Fruit fly (Drosophila melanogaster): ENCODE results near the gene CG14050.

Gene CG14050

DNA sequence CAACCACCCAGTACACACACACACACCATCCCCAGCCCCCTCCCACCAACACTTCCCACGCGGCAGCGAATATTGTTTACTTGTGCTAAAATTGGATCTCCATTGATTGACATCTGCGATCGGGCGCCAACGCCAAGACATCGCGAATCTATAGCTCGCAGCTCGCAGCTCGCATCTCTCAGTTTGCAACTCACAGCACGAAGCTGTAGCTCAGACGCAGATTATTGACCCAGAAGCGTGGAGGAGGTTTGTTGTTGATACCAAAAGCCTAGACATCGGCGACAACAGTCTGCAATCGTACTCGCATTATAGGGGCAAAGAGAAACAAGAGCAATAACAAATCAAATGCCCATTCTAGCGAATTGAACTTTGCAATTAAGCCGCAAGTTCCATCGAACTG, 11.2 kb upstream of the CG14050 start:
- TF ChIP-seq CG7928 (GFP tag; optimal IDR thresholded peaks at IDR 0.05) (no peak), sr (GFP tag; IDR thresholded peaks at IDR 0.05) (0 out of 3 replicates have a peak, but pooled peaks have one; percentile 8)

DNA sequence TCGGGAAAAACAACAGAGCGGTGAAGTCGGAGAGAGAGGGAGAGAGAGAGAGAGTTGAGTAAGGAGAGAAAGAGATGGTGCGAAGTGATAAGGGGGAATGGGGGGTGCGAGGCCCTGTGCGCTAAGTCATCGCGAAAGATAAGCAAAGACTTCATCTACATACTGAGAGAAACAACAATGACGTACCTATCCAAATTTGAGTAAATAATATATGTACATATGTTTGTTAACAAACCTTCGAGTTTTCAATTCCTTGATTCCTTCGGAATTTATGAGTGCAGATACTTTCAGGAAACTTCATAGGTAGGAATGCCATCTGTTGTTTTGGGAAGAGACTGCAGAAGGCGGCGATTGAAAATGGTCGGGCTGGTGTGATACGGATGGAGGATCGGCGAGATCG, 10.4 kb upstream of the CG14050 start:
- TF ChIP-seq CG18476 (GFP tag; optimal IDR thresholded peaks at IDR 0.05) (no peak), CG11723 (GFP tag; optimal IDR thresholded peaks at IDR 0.05) (no peak), Drgx (GFP tag; IDR thresholded peaks at IDR 0.05) (0 out of 2 replicates have a peak, but pooled peaks have one; percentile 25), sens (GFP tag) (peak; percentile 77), CG1832 (GFP tag; optimal IDR thresholded peaks at IDR 0.05) (peak; percentile 60), bsh (GFP tag; optimal IDR thresholded peaks at IDR 0.05) (peak in 1 of 2 experiments; percentile 25), crol (GFP tag; IDR thresholded peaks at IDR 0.05) (peak; percentile 74), Trl (optimal IDR thresholded peaks at IDR 0.05) (peak in 1 of 2 experiments; percentile 39), Trl (GFP tag; optimal IDR thresholded peaks at IDR 0.05) (no peak)

DNA sequence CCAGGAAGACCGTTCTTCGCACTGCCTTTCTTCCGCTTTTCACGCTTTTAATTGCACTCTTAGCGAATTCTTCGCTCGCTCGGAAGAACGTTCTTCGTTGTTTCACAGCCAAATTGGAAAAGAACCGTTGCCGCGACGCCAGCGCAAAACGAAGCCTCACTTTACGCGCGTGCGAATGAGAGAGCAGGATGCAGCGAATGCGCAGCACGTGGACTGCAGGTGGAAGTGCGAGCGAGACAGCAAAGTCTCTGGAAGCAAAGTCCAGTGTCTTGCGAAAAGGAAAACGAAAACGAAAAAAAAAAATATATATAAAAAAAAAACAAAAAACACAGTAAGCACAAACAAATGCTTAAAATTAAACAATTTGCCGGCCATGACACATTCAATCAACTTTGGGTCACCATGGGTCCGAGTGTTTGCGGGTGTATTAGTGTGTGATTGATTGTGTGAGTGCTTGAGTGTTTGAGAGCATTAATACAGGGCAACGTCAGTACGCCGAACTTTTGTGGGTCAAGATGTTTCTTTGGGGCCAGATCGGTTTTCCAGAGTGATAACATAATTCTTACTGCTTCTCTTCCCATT, 8.6 kb upstream of the CG14050 start, which contains the start of gene Ilp6:
Gene Ilp6, minus strand, starts transcription at position 103 of the 582 bp plus-strand sequence.
- TF ChIP-seq CG13775 (GFP tag; optimal IDR thresholded peaks at IDR 0.05) (no peak), Oli (tag; optimal IDR thresholded peaks at IDR 0.05) (no peak), lbe (GFP tag; optimal IDR thresholded peaks at IDR 0.05) (peak; percentile 34), grau (tag; optimal IDR thresholded peaks at IDR 0.05) (no peak), oc (tag; optimal IDR thresholded peaks at IDR 0.05) (no peak), CG15269 (tag; optimal IDR thresholded peaks at IDR 0.05) (no peak), CG10366 (GFP tag; IDR thresholded peaks at IDR 0.05) (no peak), CG15479 (GFP tag; optimal IDR thresholded peaks at IDR 0.05) (no peak), CG9437 (GFP tag; optimal IDR thresholded peaks at IDR 0.05) (no peak), tio (GFP tag; optimal IDR thresholded peaks at IDR 0.05) (no peak), CG1832 (GFP tag; optimal IDR thresholded peaks at IDR 0.05) (peak; percentile 55), Six4 (GFP tag; optimal IDR thresholded peaks at IDR 0.05) (no peak), Xrp1 (GFP tag; IDR thresholded peaks at IDR 0.05) (no peak), CG2116 (GFP tag; optimal IDR thresholded peaks at IDR 0.05) (no peak), Stat92E (GFP tag; optimal IDR thresholded peaks at IDR 0.05) (no peak), CkIIα-i1 (GFP tag; IDR thresholded peaks at IDR 0.05) (no peak), CG17328 (GFP tag; IDR thresholded peaks at IDR 0.05) (no peak), CG10321 (GFP tag; IDR thresholded peaks at IDR 0.05) (peak; percentile 54), CG9817 (tag; optimal IDR thresholded peaks at IDR 0.05) (no peak), Ssrp (tag; optimal IDR thresholded peaks at IDR 0.05) (no peak), cas (GFP tag; IDR thresholded peaks at IDR 0.05) (no peak), sens (GFP tag) (peak; percentile 80), br (optimal IDR thresholded peaks at IDR 0.05) (no peak), ftz-f1 (GFP tag; optimal IDR thresholded peaks at IDR 0.05) (no peak), dpn (GFP tag; optimal IDR thresholded peaks at IDR 0.05) (no peak), pan (optimal IDR thresholded peaks at IDR 0.05) (no peak), pan (GFP tag; optimal IDR thresholded peaks at IDR 0.05 in 1 of 2, IDR thresholded peaks at IDR 0.05 in 1 of 2) (no peak), twi (tag; optimal IDR thresholded peaks at IDR 0.05) (peak; percentile 15), Drgx (GFP tag; IDR thresholded peaks at IDR 0.05) (peak; percentile 37; the same call in 1 of the 2 replicates), Ptx1 (GFP tag; IDR thresholded peaks at IDR 0.05) (no peak), D19B (GFP tag; optimal IDR thresholded peaks at IDR 0.05) (no peak), nom (GFP tag; optimal IDR thresholded peaks at IDR 0.05) (peak; percentile 92), Optix (GFP tag; IDR thresholded peaks at IDR 0.05) (no peak), fu2 (GFP tag; optimal IDR thresholded peaks at IDR 0.05) (no peak), gsb (GFP tag; IDR thresholded peaks at IDR 0.05) (no peak), btn (GFP tag; optimal IDR thresholded peaks at IDR 0.05) (no peak), Lpt (GFP tag; optimal IDR thresholded peaks at IDR 0.05) (no peak), bsh (GFP tag; optimal IDR thresholded peaks at IDR 0.05) (peak in 1 of 2 experiments; percentile 58), Mes4 (GFP tag; optimal IDR thresholded peaks at IDR 0.05) (no peak), sd (tag; optimal IDR thresholded peaks at IDR 0.05) (no peak), otp (GFP tag; IDR thresholded peaks at IDR 0.05) (no peak)
